Worm (Caenorhabditis elegans) whole organism, L3 larva: ENCODE results near the gene C32D5.4.

Source experiments
- ceh-9 ChIP-seq: sonication (generic microtip); optimal IDR thresholded peaks from 2 replicates; lab custom pipeline; 2018; ENCODE audit warnings: missing biosample characterization, missing genetic modification characterization
- fkh-10 ChIP-seq: sonication (generic microtip); optimal IDR thresholded peaks from 2 replicates; lab custom pipeline; 2017; ENCODE audit warnings: missing biosample characterization, missing genetic modification reagents, missing genetic modification characterization
- lin-15B ChIP-seq: fragments of 150-350 bp; optimal IDR thresholded peaks from 2 replicates; lab custom pipeline; 2014; ENCODE audit warnings: missing biosample characterization, missing genetic modification characterization
- lin-39 ChIP-seq: fragments of 150-350 bp; optimal IDR thresholded peaks from 2 replicates; lab custom pipeline; 2018; ENCODE audit warnings: missing biosample characterization, missing genetic modification reagents, missing genetic modification characterization
- nhr-11 ChIP-seq: fragments of 150-350 bp; optimal IDR thresholded peaks from 2 replicates; lab custom pipeline; 2014; ENCODE audit warnings: missing biosample characterization, missing genetic modification characterization
- nhr-12 ChIP-seq: fragments of 150-350 bp; optimal IDR thresholded peaks from 2 replicates; lab custom pipeline; 2014; ENCODE audit warnings: missing biosample characterization, missing genetic modification characterization
- nhr-28 ChIP-seq: fragments of 150-350 bp; optimal IDR thresholded peaks from 2 replicates; lab custom pipeline; 2014; ENCODE audit warnings: missing biosample characterization, missing genetic modification characterization
- pqm-1 ChIP-seq: fragments of 150-350 bp; optimal IDR thresholded peaks from 2 replicates; lab custom pipeline; 2017; ENCODE audit warnings: missing biosample characterization, missing genetic modification characterization, inconsistent platforms
- zag-1 ChIP-seq: fragments of 150-350 bp; optimal IDR thresholded peaks from 2 replicates; lab custom pipeline; 2014; ENCODE audit warnings: missing biosample characterization, missing genetic modification characterization
- ztf-11 ChIP-seq: fragments of 150-350 bp; optimal IDR thresholded peaks from 2 replicates; lab custom pipeline; 2014; ENCODE audit warnings: missing biosample characterization, missing genetic modification characterization

ce11 chrII:6365237-6365815 is 42.4 kb upstream of the C32D5.4 start, which contains the start of the genes ani-2 and clec-88:
- TF ChIP-seq nhr-28 (tag; lab: Kevin White, UChicago) (no peak), pqm-1 (tag; lab: Kevin White, UChicago) (no peak), lin-39 (tag; lab: Kevin White, UChicago) (no peak), fkh-10 (no peak), zag-1 (tag; lab: Kevin White, UChicago) (no peak), ztf-11 (no peak), lin-15B (tag; lab: Kevin White, UChicago) (no peak), nhr-11 (no peak), ceh-9 (tag; lab: Kevin White, UChicago) (no peak), nhr-12 (tag; lab: Kevin White, UChicago) (no peak)
